Worm (Caenorhabditis elegans) whole organism, late embryonic: ENCODE data around the gene chch-3.

Experiments used
- F13H6.1 ChIP-seq: sonication (generic microtip); optimal IDR thresholded peaks from 2 replicates; lab custom pipeline; 2016; ENCODE audit warnings: missing genetic modification characterization, missing compliant biosample characterization
- T23F11.4 ChIP-seq: fragments of 200-800 bp; sonication (Bioruptor generic); optimal IDR thresholded peaks from 2 replicates; lab custom pipeline; 2018; ENCODE audit warnings: mild to moderate bottlenecking, missing genetic modification characterization, missing compliant biosample characterization
- Y22D7AL.16 ChIP-seq: sonication (generic microtip); optimal IDR thresholded peaks from 2 replicates; lab custom pipeline; 2016; ENCODE audit warnings: missing genetic modification characterization, missing compliant biosample characterization
- ama-1 ChIP-seq: fragments of 150-350 bp; optimal IDR thresholded peaks from 2 replicates; lab custom pipeline; 2014
- ceh-14 ChIP-seq: sonication (generic microtip); optimal IDR thresholded peaks from 2 replicates; lab custom pipeline; 2016; ENCODE audit warnings: missing genotype, missing genetic modification characterization, missing compliant biosample characterization
- ceh-22 ChIP-seq: sonication (generic microtip); optimal IDR thresholded peaks from 2 replicates; lab custom pipeline; 2017; ENCODE audit warnings: missing biosample characterization, missing genetic modification characterization
- ceh-30 ChIP-seq: fragments of 150-350 bp; optimal IDR thresholded peaks from 2 replicates; lab custom pipeline; 2014; ENCODE audit warnings: missing biosample characterization, missing genetic modification characterization
- ceh-34 ChIP-seq: sonication (generic microtip); optimal IDR thresholded peaks from 2 replicates; lab custom pipeline; 2016; ENCODE audit warnings: mild to moderate bottlenecking, missing genetic modification characterization, missing compliant biosample characterization
- ceh-45 ChIP-seq: fragments of 200-800 bp; sonication (Bioruptor generic); IDR thresholded peaks from 2 replicates; pipeline ENCODE4 v1.3.6; 2022; ENCODE audit warnings: missing genetic modification reagents, missing genetic modification characterization, missing compliant biosample characterization
- ceh-48 ChIP-seq: sonication (generic microtip); optimal IDR thresholded peaks from 2 replicates; lab custom pipeline; 2016; ENCODE audit warnings: missing genetic modification characterization, inconsistent platforms, missing compliant biosample characterization
- ceh-6 ChIP-seq: fragments of 200-800 bp; sonication (Bioruptor generic); optimal IDR thresholded peaks from 2 replicates; lab custom pipeline; 2018; ENCODE audit warnings: mild to moderate bottlenecking, missing genetic modification characterization, missing compliant biosample characterization
- dve-1 ChIP-seq: sonication (generic microtip); optimal IDR thresholded peaks from 2 replicates; lab custom pipeline; 2017; ENCODE audit warnings: antibody characterized with exemption, mild to moderate bottlenecking, missing genetic modification characterization, missing compliant biosample characterization
- ets-4 ChIP-seq: sonication (generic microtip); optimal IDR thresholded peaks from 2 replicates; lab custom pipeline; 2016; ENCODE audit warnings: missing genetic modification characterization, missing compliant biosample characterization
- fkh-6 ChIP-seq: sonication (generic microtip); optimal IDR thresholded peaks from 2 replicates; lab custom pipeline; 2016; ENCODE audit warnings: missing genetic modification characterization, missing compliant biosample characterization
- gmeb-2 ChIP-seq: sonication (generic microtip); optimal IDR thresholded peaks from 2 replicates; lab custom pipeline; 2016; ENCODE audit warnings: missing genetic modification characterization, inconsistent platforms, missing compliant biosample characterization
- mec-3 ChIP-seq: sonication (generic microtip); optimal IDR thresholded peaks from 2 replicates; lab custom pipeline; 2016; ENCODE audit warnings: borderline replicate concordance, missing genetic modification characterization, missing compliant biosample characterization
- nfya-1 ChIP-seq: sonication (generic microtip); optimal IDR thresholded peaks from 2 replicates; lab custom pipeline; 2017; ENCODE audit warnings: missing genetic modification characterization, mild to moderate bottlenecking, missing compliant biosample characterization, antibody characterized with exemption, moderate library complexity
- nhr-11 ChIP-seq: fragments of 150-350 bp; optimal IDR thresholded peaks from 2 replicates; lab custom pipeline; 2014; ENCODE audit warnings: missing biosample characterization, missing genetic modification characterization
- npax-4 ChIP-seq: sonication (generic microtip); optimal IDR thresholded peaks from 2 replicates; lab custom pipeline; 2016; ENCODE audit warnings: missing genetic modification characterization, missing compliant biosample characterization
- pag-3 ChIP-seq: sonication (generic microtip); optimal IDR thresholded peaks from 2 replicates; lab custom pipeline; 2016; ENCODE audit warnings: missing compliant biosample characterization, missing genetic modification characterization, borderline replicate concordance
- pha-4 ChIP-seq: fragments of 150-350 bp; optimal IDR thresholded peaks from 2 replicates; lab custom pipeline; 2018; ENCODE audit warnings: missing biosample characterization, missing genetic modification reagents, missing genetic modification characterization
- pqm-1 ChIP-seq: sonication (generic microtip); optimal IDR thresholded peaks from 2 replicates; lab custom pipeline; 2016; ENCODE audit warnings: missing genetic modification characterization, missing compliant biosample characterization
- pros-1 ChIP-seq: fragments of 150-350 bp; optimal IDR thresholded peaks from 2 replicates; lab custom pipeline; 2014; ENCODE audit warnings: missing biosample characterization, missing genetic modification reagents, missing genetic modification characterization
- rnt-1 ChIP-seq: sonication (generic microtip); optimal IDR thresholded peaks from 2 replicates; lab custom pipeline; 2016; ENCODE audit warnings: missing genetic modification characterization, missing compliant biosample characterization
- sox-2 ChIP-seq: fragments of 200-800 bp; sonication (Bioruptor generic); IDR thresholded peaks from 2 replicates; pipeline ENCODE4 v1.3.6; 2022; ENCODE audit warnings: missing genetic modification reagents, missing genetic modification characterization, missing compliant biosample characterization
- sox-4 ChIP-seq: sonication (generic microtip); optimal IDR thresholded peaks from 2 replicates; lab custom pipeline; 2017; ENCODE audit warnings: mild to moderate bottlenecking, missing genetic modification characterization, inconsistent platforms, missing compliant biosample characterization
- tbx-2 ChIP-seq: sonication (generic microtip); optimal IDR thresholded peaks from 2 replicates; lab custom pipeline; 2016; ENCODE audit warnings: missing genetic modification characterization, missing compliant biosample characterization
- tbx-7 ChIP-seq: sonication (generic microtip); optimal IDR thresholded peaks from 2 replicates; lab custom pipeline; 2016; ENCODE audit warnings: missing genotype, missing genetic modification characterization, missing compliant biosample characterization
- ttx-3 ChIP-seq: sonication (generic microtip); optimal IDR thresholded peaks from 2 replicates; lab custom pipeline; 2016; ENCODE audit warnings: missing genetic modification reagents, missing genetic modification characterization, missing compliant biosample characterization
- unc-42 ChIP-seq: sonication (generic microtip); optimal IDR thresholded peaks from 2 replicates; lab custom pipeline; 2016; ENCODE audit warnings: missing genotype, missing genetic modification characterization, missing compliant biosample characterization
- unc-86 ChIP-seq: sonication (generic microtip); optimal IDR thresholded peaks from 2 replicates; lab custom pipeline; 2016; ENCODE audit warnings: missing genetic modification characterization, missing compliant biosample characterization
- zip-5 ChIP-seq: sonication (generic microtip); optimal IDR thresholded peaks from 2 replicates; lab custom pipeline; 2016; ENCODE audit warnings: missing genetic modification characterization, missing compliant biosample characterization

chch-3 gene

DNA sequence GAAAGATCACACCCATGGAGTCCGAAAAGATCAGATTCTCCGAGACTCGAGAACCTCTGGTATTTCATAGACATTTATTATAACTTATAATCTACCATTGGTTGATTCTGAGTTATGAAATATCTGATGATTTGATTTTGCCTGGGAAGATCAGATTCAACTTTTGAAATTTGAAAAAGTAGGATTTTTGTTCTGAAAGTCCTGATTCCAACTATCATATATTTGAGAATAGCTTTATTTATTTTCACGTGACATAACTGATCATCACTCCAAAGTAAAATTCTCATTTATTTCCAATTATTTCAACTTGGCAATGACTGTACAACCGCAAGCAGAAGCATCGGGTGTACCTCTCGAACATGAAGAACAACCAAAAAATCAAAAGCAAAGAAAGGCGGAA is 17.1 kb upstream of the chch-3 start, which contains the start of gene Y51B9A.7:
TSS of gene Y51B9A.7 (plus strand) at position 301 of the 400 bp plus-strand sequence.
- TF ChIP-seq sox-2 (GFP tag; lab: Robert Waterston, UW): no peak
- TF ChIP-seq pros-1 (tag; lab: Kevin White, UChicago): no peak
- TF ChIP-seq F13H6.1 (tag; lab: Kevin White, UChicago): no peak
- TF ChIP-seq ama-1 (lab: Kevin White, UChicago): no peak
- no peak for TF ChIP-seq npax-4 (tag; lab: Kevin White, UChicago)
- TF ChIP-seq gmeb-2: no peak

DNA sequence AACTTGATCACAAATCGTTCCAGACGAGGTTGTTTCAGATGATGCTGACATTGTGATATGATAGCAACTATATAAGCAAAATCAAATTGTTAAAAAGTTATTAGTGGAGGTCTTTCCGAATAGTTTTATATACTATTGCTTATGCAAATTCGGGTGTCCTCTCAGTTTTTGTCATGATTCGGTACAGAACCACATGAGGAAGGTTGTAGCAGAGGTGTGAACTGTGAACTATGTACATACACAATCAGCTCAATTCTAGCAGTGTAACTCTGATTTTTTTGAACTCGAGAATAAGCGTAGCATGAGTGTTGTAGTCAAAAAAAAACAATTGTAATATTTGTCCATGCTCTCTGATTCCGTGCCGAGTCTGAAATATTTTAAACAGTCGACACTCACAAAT is 13.7 kb upstream of the chch-3 start, which contains the start of gene Y51B9A.6:
TSS of gene Y51B9A.6 (minus strand) at position 101 of the 400 bp plus-strand sequence.
- TF ChIP-seq pag-3 (tag; lab: Kevin White, UChicago) (no peak), fkh-6 (tag; lab: Kevin White, UChicago) (no peak), sox-4 (tag; lab: Kevin White, UChicago) (no peak)

DNA sequence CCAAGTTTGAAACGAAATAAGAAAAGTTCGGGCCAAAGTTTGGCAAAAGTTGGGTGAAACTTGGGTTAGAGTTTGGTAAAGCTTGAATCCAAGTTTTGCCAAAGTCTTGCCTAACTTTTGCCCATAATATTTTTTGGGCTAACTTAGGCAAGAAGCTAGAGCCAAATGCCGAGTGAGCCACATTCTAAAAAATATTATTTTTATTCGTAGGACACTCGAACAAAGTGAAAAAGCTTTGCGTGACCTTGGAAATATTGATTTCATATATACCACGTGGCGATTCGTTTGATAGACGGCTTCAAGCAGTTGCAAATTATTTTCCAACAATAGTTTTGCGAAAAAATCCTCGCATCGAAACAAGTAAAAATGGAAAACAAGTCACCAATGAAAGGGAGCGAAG is 13.0 kb upstream of the chch-3 start, which contains the start of gene Y51B9A.5:
TSS of gene Y51B9A.5 (plus strand) at position 301 of the 400 bp plus-strand sequence.
- TF ChIP-seq F13H6.1 (tag; lab: Kevin White, UChicago) (no peak), pqm-1 (tag; lab: Kevin White, UChicago) (no peak), dve-1 (tag; lab: Kevin White, UChicago) (no peak), tbx-2 (no peak), rnt-1 (tag; lab: Kevin White, UChicago) (no peak), ets-4 (tag; lab: Kevin White, UChicago) (no peak), pha-4 (tag; lab: Kevin White, UChicago) (no peak), nhr-11 (no peak), zip-5 (tag; lab: Kevin White, UChicago) (no peak), ttx-3 (tag; lab: Kevin White, UChicago) (no peak)

DNA sequence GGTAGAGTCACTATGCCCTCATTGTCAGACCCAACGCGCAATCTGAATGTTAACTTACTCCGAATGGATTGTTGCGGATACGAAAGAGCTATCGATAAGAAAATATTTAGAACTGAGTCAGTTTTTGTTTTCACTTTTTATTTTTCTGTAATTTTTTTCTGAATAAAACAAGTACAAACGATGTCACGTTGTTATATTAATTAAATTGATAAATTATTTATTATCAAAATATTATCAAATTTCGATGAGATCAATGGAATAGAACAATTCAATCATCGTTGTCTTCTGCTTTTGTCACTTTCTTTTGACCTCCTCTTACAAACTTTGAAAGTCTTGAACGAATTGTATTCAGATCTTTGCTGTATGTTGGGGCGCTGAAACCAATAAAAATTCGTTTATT is 9.8 kb upstream of the chch-3 start, which contains the start of gene mpz-6:
TSS of gene mpz-6 (minus strand) at position 101 of the 400 bp plus-strand sequence.
- TF ChIP-seq ceh-6 (GFP tag; lab: Kevin White, UChicago) (no peak), nfya-1 (tag; lab: Kevin White, UChicago) (no peak)

DNA sequence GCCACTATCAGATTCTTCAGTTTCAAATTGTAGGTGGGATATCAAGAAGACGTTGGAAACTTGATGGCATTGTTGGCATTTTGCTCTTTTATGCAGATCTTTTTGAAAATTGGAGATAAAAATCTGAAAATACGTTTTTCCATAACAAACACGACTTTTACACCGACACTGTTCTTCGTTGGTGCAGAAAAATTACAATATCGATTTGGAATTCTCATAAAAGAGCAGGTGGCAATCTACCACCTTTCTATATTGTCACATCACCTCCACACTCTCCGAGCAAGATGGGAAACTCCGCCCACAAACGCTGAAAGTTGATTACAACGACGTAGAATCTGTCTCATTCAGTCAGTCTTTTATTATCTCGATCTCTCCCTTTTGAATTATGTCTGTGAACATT is 9.3 kb upstream of the chch-3 start, which contains the start of gene arrd-2:
TSS of gene arrd-2 (plus strand) at position 301 of the 400 bp plus-strand sequence.
- TF ChIP-seq mec-3 (tag; lab: Kevin White, UChicago) (no peak), zip-5 (tag; lab: Kevin White, UChicago) (no peak), T23F11.4 (GFP tag; lab: Kevin White, UChicago) (no peak), ceh-48 (tag; lab: Kevin White, UChicago) (no peak), ceh-22 (tag; lab: Kevin White, UChicago) (no peak), unc-86 (tag; lab: Kevin White, UChicago) (no peak), ceh-14 (tag; lab: Kevin White, UChicago) (no peak), tbx-7 (no peak), ceh-34 (tag; lab: Kevin White, UChicago) (no peak), F13H6.1 (tag; lab: Kevin White, UChicago) (no peak), rnt-1 (tag; lab: Kevin White, UChicago) (no peak), pqm-1 (tag; lab: Kevin White, UChicago) (no peak), ceh-30 (tag; lab: Kevin White, UChicago) (no peak), npax-4 (tag; lab: Kevin White, UChicago) (no peak), ceh-45 (no peak), ama-1 (lab: Kevin White, UChicago) (no peak), dve-1 (tag; lab: Kevin White, UChicago) (no peak), unc-42 (tag; lab: Kevin White, UChicago) (no peak), Y22D7AL.16 (tag; lab: Kevin White, UChicago) (no peak)
